Worm (Caenorhabditis elegans): ENCODE data around the gene tin-10.

- TF ChIP-seq nfya-1 (tag; optimal IDR thresholded peaks at IDR 0.05) (no peak), tbx-7 (tag; optimal IDR thresholded peaks at IDR 0.05) (no peak), ama-1 (optimal IDR thresholded peaks at IDR 0.05) (no peak), odd-2 (tag; optimal IDR thresholded peaks at IDR 0.05) (no peak), hlh-6 (tag; optimal IDR thresholded peaks at IDR 0.05) (no peak), unc-55 (GFP tag; optimal IDR thresholded peaks at IDR 0.05) (no peak), dve-1 (tag; optimal IDR thresholded peaks at IDR 0.05) (no peak)
Observed at ce11 chrIII:11465394-11465948, 37.2 kb downstream of the tin-10 start.

All from whole organism, late embryonic.